Worm (Caenorhabditis elegans): ENCODE data around the gene T22G5.1.

Gene T22G5.1

ce11 chrV:13899213-13899612 is 22.6 kb downstream of the T22G5.1 start, which contains the start of gene oac-3:
Gene oac-3, plus strand, starts transcription at chrV:13899513.
- TF ChIP-seq zag-1 (tag; optimal IDR thresholded peaks at IDR 0.05) (no peak), F13H6.1 (tag; optimal IDR thresholded peaks at IDR 0.05) (no peak)

ce11 chrV:13902495-13902894 is 25.9 kb downstream of the T22G5.1 start, which contains the start of gene C06B3.1:
Gene C06B3.1, plus strand, starts transcription at chrV:13902795.
- no peak for TF ChIP-seq nhr-237 (tag; optimal IDR thresholded peaks at IDR 0.05)
- no peak for TF ChIP-seq ceh-16 (tag; optimal IDR thresholded peaks at IDR 0.05)
- TF ChIP-seq nhr-6 (tag; optimal IDR thresholded peaks at IDR 0.05): no peak
- TF ChIP-seq nhr-12 (tag; optimal IDR thresholded peaks at IDR 0.05): no peak
- TF ChIP-seq nhr-77 (tag; optimal IDR thresholded peaks at IDR 0.05): no peak
- no peak for TF ChIP-seq fos-1 (tag; optimal IDR thresholded peaks at IDR 0.05)
- TF ChIP-seq R02D3.7 (tag; optimal IDR thresholded peaks at IDR 0.05): no peak

DNA sequence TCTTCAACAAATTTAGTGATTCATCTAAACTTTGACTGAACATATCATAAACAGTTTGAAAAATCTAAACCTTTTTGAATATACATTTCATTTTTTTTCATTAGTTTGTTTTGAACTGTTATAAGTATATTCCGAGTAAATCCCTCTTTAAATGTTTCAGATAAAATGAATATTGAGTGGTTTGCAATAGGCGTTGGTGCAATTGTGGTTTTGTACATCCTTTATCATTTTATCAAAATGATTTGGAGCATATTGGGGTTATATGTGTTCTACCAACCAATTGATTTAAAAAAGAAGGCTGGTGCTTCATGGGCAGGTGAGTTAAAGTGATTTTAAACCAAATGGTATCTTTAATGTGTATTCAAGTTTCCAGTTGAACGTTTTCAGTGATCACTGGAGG is 27.8 kb downstream of the T22G5.1 start, which contains the start of gene stdh-3:
Gene stdh-3 (plus strand): TSS at position 166 of the 400 bp plus-strand sequence.
- TF ChIP-seq lin-39 (tag; optimal IDR thresholded peaks at IDR 0.05) (no peak), gmeb-1 (tag; optimal IDR thresholded peaks at IDR 0.05) (no peak), R02D3.7 (tag; optimal IDR thresholded peaks at IDR 0.05) (no peak), sma-3 (GFP tag; optimal IDR thresholded peaks at IDR 0.05) (no peak), sem-4 (tag; optimal IDR thresholded peaks at IDR 0.05) (no peak), skn-1 (tag; optimal IDR thresholded peaks at IDR 0.05) (no peak), C34F6.9 (tag; optimal IDR thresholded peaks at IDR 0.05) (no peak), crh-2 (tag; optimal IDR thresholded peaks at IDR 0.05) (no peak), nhr-23 (tag; optimal IDR thresholded peaks at IDR 0.05) (no peak), elt-1 (tag; optimal IDR thresholded peaks at IDR 0.05) (no peak), nhr-12 (tag; optimal IDR thresholded peaks at IDR 0.05) (no peak), mab-5 (tag; optimal IDR thresholded peaks at IDR 0.05) (no peak)

DNA sequence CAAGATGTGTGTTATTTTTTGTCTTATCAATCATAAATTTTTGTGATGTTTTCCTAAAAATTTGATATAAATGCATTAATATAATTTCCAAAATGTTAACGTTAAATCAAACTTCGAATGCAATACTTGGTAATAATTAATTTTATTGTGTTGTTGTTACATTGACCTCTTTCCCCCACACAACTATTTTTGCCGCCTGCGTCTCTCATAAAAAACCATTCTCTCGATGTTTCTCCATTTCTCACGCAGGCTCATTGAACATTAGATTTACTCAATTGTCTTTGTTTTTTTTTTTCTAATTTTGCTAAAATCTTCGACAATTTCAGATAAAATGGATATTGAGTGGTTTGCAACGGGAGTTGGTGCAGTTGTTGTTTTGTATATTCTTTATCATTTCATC is 29.5 kb downstream of the T22G5.1 start, which contains the start of gene stdh-1:
Gene stdh-1 (plus strand): TSS at position 327 of the 400 bp plus-strand sequence.
- TF ChIP-seq skn-1 (tag; optimal IDR thresholded peaks at IDR 0.05) (no peak), C34F6.9 (tag; optimal IDR thresholded peaks at IDR 0.05) (peak; percentile 34), nhr-21 (tag; optimal IDR thresholded peaks at IDR 0.05) (peak; percentile 4), sma-9 (GFP tag; optimal IDR thresholded peaks at IDR 0.05) (peak; percentile 28), sma-9 (tag; optimal IDR thresholded peaks at IDR 0.05) (no peak), fos-1 (tag; optimal IDR thresholded peaks at IDR 0.05) (no peak), nhr-129 (tag; optimal IDR thresholded peaks at IDR 0.05) (peak; percentile 21)

DNA sequence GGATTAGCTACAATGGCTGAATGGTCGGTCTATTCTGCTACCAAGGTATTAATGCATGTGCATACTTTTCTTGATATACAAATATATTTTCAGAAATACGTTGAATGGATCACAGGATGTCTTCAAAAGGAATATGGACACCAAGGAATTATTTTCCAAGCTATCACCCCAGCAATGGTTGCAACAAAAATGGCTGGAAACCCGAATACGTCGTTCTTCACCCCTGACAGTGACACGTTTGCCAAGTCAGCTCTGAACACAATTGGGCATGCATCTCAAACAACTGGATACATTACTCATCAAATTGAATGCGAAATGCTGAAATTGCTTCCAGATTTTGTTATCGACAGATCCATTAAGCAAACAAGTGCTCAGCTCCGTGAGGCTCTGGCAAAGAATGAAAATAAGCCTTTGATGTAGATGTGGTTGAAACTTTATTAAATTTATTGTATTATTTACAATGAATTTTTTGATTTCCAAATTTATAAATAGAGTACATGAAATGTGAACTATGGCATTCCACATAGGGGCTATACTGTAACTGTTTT is 31.0 kb downstream of the T22G5.1 start:
- TF ChIP-seq nhr-237 (tag; optimal IDR thresholded peaks at IDR 0.05) (no peak), ceh-16 (tag; optimal IDR thresholded peaks at IDR 0.05) (no peak), peb-1 (tag; optimal IDR thresholded peaks at IDR 0.05) (no peak), F13H6.1 (tag; optimal IDR thresholded peaks at IDR 0.05) (peak; percentile 11), blmp-1 (tag; optimal IDR thresholded peaks at IDR 0.05; ENCODE audit: insufficient read depth) (no peak), sem-4 (tag; optimal IDR thresholded peaks at IDR 0.05) (peak; percentile 17), Y55F3AM.14 (GFP tag; optimal IDR thresholded peaks at IDR 0.05) (peak; percentile 47), fos-1 (tag; optimal IDR thresholded peaks at IDR 0.05) (no peak), nhr-12 (tag; optimal IDR thresholded peaks at IDR 0.05) (peak; percentile 35), sma-9 (GFP tag; optimal IDR thresholded peaks at IDR 0.05) (peak; percentile 42), sma-9 (tag; optimal IDR thresholded peaks at IDR 0.05) (no peak), ztf-4 (tag; optimal IDR thresholded peaks at IDR 0.05) (peak; percentile 53), nhr-6 (tag; optimal IDR thresholded peaks at IDR 0.05) (no peak), mab-5 (tag; optimal IDR thresholded peaks at IDR 0.05) (no peak), unc-62 (GFP tag; optimal IDR thresholded peaks at IDR 0.05) (no peak), lin-39 (tag; optimal IDR thresholded peaks at IDR 0.05) (no peak), nhr-77 (tag; optimal IDR thresholded peaks at IDR 0.05) (no peak), elt-1 (tag; optimal IDR thresholded peaks at IDR 0.05) (no peak), mdl-1 (tag; optimal IDR thresholded peaks at IDR 0.05) (no peak), skn-1 (tag; optimal IDR thresholded peaks at IDR 0.05) (no peak), crh-2 (tag; optimal IDR thresholded peaks at IDR 0.05) (peak; percentile 62), lin-13 (GFP tag; optimal IDR thresholded peaks at IDR 0.05) (peak; percentile 49), snpc-4 (tag; optimal IDR thresholded peaks at IDR 0.05) (no peak), unc-55 (GFP tag; optimal IDR thresholded peaks at IDR 0.05) (no peak), zag-1 (tag; optimal IDR thresholded peaks at IDR 0.05) (no peak), mbf-1 (tag; optimal IDR thresholded peaks at IDR 0.05) (no peak), ztf-1 (GFP tag; conservative IDR thresholded peaks at IDR 0.05) (no peak), elt-3 (tag; optimal IDR thresholded peaks at IDR 0.05) (no peak), nhr-25 (tag; optimal IDR thresholded peaks at IDR 0.05) (peak; percentile 22), ceh-82 (tag; optimal IDR thresholded peaks at IDR 0.05) (no peak), nhr-23 (tag; optimal IDR thresholded peaks at IDR 0.05) (no peak), dmd-4 (tag; optimal IDR thresholded peaks at IDR 0.05) (no peak), sma-3 (GFP tag; optimal IDR thresholded peaks at IDR 0.05) (peak; percentile 62), aly-2 (tag; optimal IDR thresholded peaks at IDR 0.05) (no peak), nhr-129 (tag; optimal IDR thresholded peaks at IDR 0.05) (peak; percentile 58), R02D3.7 (tag; optimal IDR thresholded peaks at IDR 0.05) (no peak), alr-1 (tag; optimal IDR thresholded peaks at IDR 0.05) (no peak), unc-39 (tag; optimal IDR thresholded peaks at IDR 0.05) (no peak), ama-1 (optimal IDR thresholded peaks at IDR 0.05) (peak; percentile 96)
